Worm (Caenorhabditis elegans): ENCODE measurements around the gene Y53G8AM.4.

Gene Y53G8AM.4

DNA sequence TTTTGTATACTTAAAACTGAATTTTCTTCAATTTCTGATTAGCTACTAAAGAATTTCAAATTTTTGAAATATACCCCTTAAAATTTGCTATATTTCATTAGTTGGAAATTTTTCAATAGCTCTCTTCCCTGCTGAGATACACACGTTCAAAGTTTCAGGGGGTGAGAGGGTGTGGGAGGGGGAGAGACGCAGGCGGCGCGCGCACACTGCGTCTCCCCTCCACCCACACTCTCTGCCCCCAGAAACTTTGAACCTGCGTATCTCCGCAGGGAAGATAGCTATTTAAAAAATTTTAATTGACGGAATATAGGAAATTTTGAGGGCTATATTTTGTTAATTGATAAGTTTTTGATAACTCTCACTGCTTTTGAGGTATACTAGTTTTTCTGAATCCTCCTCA lies 32.8 kb downstream of the Y53G8AM.4 start:
- no peak for TF ChIP-seq ceh-16 (tag; optimal IDR thresholded peaks at IDR 0.05)
- TF ChIP-seq lin-39 (tag; optimal IDR thresholded peaks at IDR 0.05), result no peak
- no peak for TF ChIP-seq dmd-4 (tag; optimal IDR thresholded peaks at IDR 0.05)
- TF ChIP-seq nhr-129 (tag; optimal IDR thresholded peaks at IDR 0.05), result no peak
- TF ChIP-seq aly-2 (tag; optimal IDR thresholded peaks at IDR 0.05), result no peak
- TF ChIP-seq elt-1 (tag; optimal IDR thresholded peaks at IDR 0.05), result no peak
- TF ChIP-seq nhr-10 (tag; optimal IDR thresholded peaks at IDR 0.05), result no peak
- TF ChIP-seq ama-1 (optimal IDR thresholded peaks at IDR 0.05), result no peak
- TF ChIP-seq fos-1 (tag; optimal IDR thresholded peaks at IDR 0.05), result no peak
- TF ChIP-seq ztf-4 (tag; optimal IDR thresholded peaks at IDR 0.05), result no peak
- TF ChIP-seq mab-5 (tag; optimal IDR thresholded peaks at IDR 0.05), result no peak
- no peak for TF ChIP-seq snpc-4 (tag; optimal IDR thresholded peaks at IDR 0.05)
- TF ChIP-seq nhr-21 (tag; optimal IDR thresholded peaks at IDR 0.05), result no peak
- no peak for TF ChIP-seq R02D3.7 (tag; optimal IDR thresholded peaks at IDR 0.05)
- no peak for TF ChIP-seq ZK546.5 (tag; optimal IDR thresholded peaks at IDR 0.05)
- TF ChIP-seq nhr-77 (tag; optimal IDR thresholded peaks at IDR 0.05), result no peak
- no peak for TF ChIP-seq lin-11 (tag; optimal IDR thresholded peaks at IDR 0.05)

DNA sequence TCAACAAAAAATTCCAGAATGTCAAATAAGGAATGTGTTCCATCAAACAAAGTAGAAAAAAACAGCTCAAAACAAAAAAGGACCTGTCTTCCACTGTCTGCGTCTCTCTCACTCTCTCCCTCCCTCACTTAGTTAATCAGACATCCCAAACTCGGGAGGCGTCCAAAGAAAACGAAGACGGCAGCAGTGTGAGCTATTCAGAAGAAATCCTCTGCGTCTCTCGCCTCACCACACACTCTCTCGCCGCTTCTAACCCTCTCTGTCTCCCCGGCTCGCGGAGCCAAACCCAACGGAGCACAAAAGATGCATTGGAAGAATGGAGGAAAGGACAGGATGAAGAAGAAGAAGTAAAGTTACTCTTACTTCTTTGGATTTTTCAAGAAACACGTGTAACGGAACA lies 35.2 kb downstream of the Y53G8AM.4 start:
- TF ChIP-seq nhr-129 (tag; optimal IDR thresholded peaks at IDR 0.05) (peak; percentile 39), unc-62 (GFP tag; optimal IDR thresholded peaks at IDR 0.05) (no peak), nhr-6 (tag; optimal IDR thresholded peaks at IDR 0.05) (no peak), nhr-10 (tag; optimal IDR thresholded peaks at IDR 0.05) (no peak), ceh-82 (tag; optimal IDR thresholded peaks at IDR 0.05) (no peak), skn-1 (tag; optimal IDR thresholded peaks at IDR 0.05) (no peak), aly-2 (tag; optimal IDR thresholded peaks at IDR 0.05) (no peak), nhr-12 (tag; optimal IDR thresholded peaks at IDR 0.05) (no peak), lin-11 (tag; optimal IDR thresholded peaks at IDR 0.05) (no peak), sem-4 (tag; optimal IDR thresholded peaks at IDR 0.05) (no peak), mdl-1 (tag; optimal IDR thresholded peaks at IDR 0.05) (peak in 1 of 2 experiments; percentile 21), sma-3 (GFP tag; optimal IDR thresholded peaks at IDR 0.05) (no peak), nhr-77 (tag; optimal IDR thresholded peaks at IDR 0.05) (no peak), mbf-1 (tag; optimal IDR thresholded peaks at IDR 0.05) (no peak), unc-39 (tag; optimal IDR thresholded peaks at IDR 0.05) (no peak), gmeb-1 (tag; optimal IDR thresholded peaks at IDR 0.05) (no peak), lin-13 (GFP tag; optimal IDR thresholded peaks at IDR 0.05) (peak; percentile 7), nhr-25 (tag; optimal IDR thresholded peaks at IDR 0.05) (no peak), ztf-11 (tag; optimal IDR thresholded peaks at IDR 0.05) (no peak), fos-1 (tag; optimal IDR thresholded peaks at IDR 0.05) (no peak), R02D3.7 (tag; optimal IDR thresholded peaks at IDR 0.05) (no peak), ztf-4 (tag; optimal IDR thresholded peaks at IDR 0.05) (no peak), elt-1 (tag; optimal IDR thresholded peaks at IDR 0.05) (no peak), egl-27 (tag; optimal IDR thresholded peaks at IDR 0.05) (no peak), crh-2 (tag; optimal IDR thresholded peaks at IDR 0.05) (no peak), alr-1 (tag; optimal IDR thresholded peaks at IDR 0.05) (no peak), zag-1 (tag; optimal IDR thresholded peaks at IDR 0.05) (peak; percentile 26), dmd-4 (tag; optimal IDR thresholded peaks at IDR 0.05) (no peak), lin-39 (tag; optimal IDR thresholded peaks at IDR 0.05) (no peak), mab-5 (tag; optimal IDR thresholded peaks at IDR 0.05) (no peak), ZK546.5 (tag; optimal IDR thresholded peaks at IDR 0.05) (no peak), sma-9 (GFP tag; optimal IDR thresholded peaks at IDR 0.05) (no peak), sma-9 (tag; optimal IDR thresholded peaks at IDR 0.05) (no peak), F13H6.1 (tag; optimal IDR thresholded peaks at IDR 0.05) (peak; percentile 47), nhr-23 (tag; optimal IDR thresholded peaks at IDR 0.05) (no peak), ceh-16 (tag; optimal IDR thresholded peaks at IDR 0.05) (no peak), elt-3 (tag; optimal IDR thresholded peaks at IDR 0.05) (no peak), ama-1 (optimal IDR thresholded peaks at IDR 0.05) (no peak), nhr-237 (tag; optimal IDR thresholded peaks at IDR 0.05) (no peak), C34F6.9 (tag; optimal IDR thresholded peaks at IDR 0.05) (peak; percentile 25), blmp-1 (tag; optimal IDR thresholded peaks at IDR 0.05; ENCODE audit: insufficient read depth) (no peak), lsy-2 (tag; optimal IDR thresholded peaks at IDR 0.05) (peak in 1 of 2 experiments; percentile 56), snpc-4 (tag; optimal IDR thresholded peaks at IDR 0.05) (no peak), ztf-1 (GFP tag; conservative IDR thresholded peaks at IDR 0.05) (no peak), nhr-11 (tag; optimal IDR thresholded peaks at IDR 0.05) (no peak), peb-1 (tag; optimal IDR thresholded peaks at IDR 0.05) (no peak), nhr-21 (tag; optimal IDR thresholded peaks at IDR 0.05) (no peak), Y55F3AM.14 (GFP tag; optimal IDR thresholded peaks at IDR 0.05) (no peak), unc-55 (GFP tag; optimal IDR thresholded peaks at IDR 0.05) (peak; percentile 72)

Data from whole organism, L2 larva.